Worm (Caenorhabditis elegans): ENCODE data around the gene K02D10.3.

DNA sequence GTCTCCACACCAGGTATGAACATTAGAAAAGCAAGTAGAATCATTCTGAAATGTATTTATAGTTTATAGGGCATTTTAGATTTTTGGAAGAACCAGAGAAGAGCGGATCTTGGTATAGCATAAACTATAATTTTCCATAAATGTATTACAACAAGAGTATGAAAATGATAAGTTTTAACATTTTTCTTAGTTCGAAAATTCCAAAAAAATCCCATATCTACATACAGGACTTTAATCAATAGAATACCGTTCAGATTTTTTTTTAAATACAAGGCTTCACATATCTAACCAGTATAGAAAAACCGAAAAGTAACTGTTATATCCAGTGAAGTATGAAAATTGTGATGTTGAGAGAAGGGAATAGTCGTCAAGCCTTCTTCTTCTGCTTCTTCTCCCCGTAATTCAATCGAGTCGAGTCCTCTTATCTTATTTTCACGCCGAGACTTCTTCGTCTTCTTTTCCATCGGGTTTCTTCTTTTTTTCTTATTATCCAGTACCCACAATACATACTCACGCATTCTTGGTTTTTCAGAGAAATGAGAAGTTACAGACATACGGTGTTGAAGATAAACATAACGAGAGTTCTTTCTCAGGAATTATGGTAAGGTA, 27.9 kb downstream of the K02D10.3 start, which contains the start of gene ZK370.6:
- TF ChIP-seq lin-13 (GFP tag; optimal IDR thresholded peaks at IDR 0.05) (no peak), ets-5 (GFP tag; IDR thresholded peaks at IDR 0.05) (no peak)
